Worm (Caenorhabditis elegans): ENCODE results near the gene T01D3.1.

ce11 chrV:13711060-13711459 is 21.4 kb downstream of the T01D3.1 start, which contains the start of gene srx-96:
- no peak for TF ChIP-seq fkh-3 (tag; optimal IDR thresholded peaks at IDR 0.05)
- no peak for TF ChIP-seq bed-1 (GFP tag; IDR thresholded peaks at IDR 0.05)
- no peak for TF ChIP-seq nhr-90 (tag; optimal IDR thresholded peaks at IDR 0.05)
- no peak for TF ChIP-seq hrde-1 (tag; optimal IDR thresholded peaks at IDR 0.05; ENCODE audit: borderline replicate concordance)
- no peak for TF ChIP-seq snpc-1.3 (tag; optimal IDR thresholded peaks at IDR 0.05; ENCODE audit: insufficient read depth)
- no peak for TF ChIP-seq Y53F4B.3 (GFP tag; IDR thresholded peaks at IDR 0.05)
- no peak for TF ChIP-seq B0336.3 (GFP tag; IDR thresholded peaks at IDR 0.05)
- no peak for TF ChIP-seq T26A5.8 (tag; optimal IDR thresholded peaks at IDR 0.05)
- no peak for TF ChIP-seq snpc-1.1 (tag; optimal IDR thresholded peaks at IDR 0.05; ENCODE audit: insufficient read depth)
- no peak for TF ChIP-seq dpl-1 (GFP tag; optimal IDR thresholded peaks at IDR 0.05)
- TF ChIP-seq pha-4 (tag; optimal IDR thresholded peaks at IDR 0.05) = no peak
- no peak for TF ChIP-seq Y95B8A.8 (GFP tag; IDR thresholded peaks at IDR 0.05)

Measured in whole organism, young adult.